Fruit fly (Drosophila melanogaster) whole organism, pupa: Measurements from ENCODE around the gene 4E-T.

Source experiments
- CG10348 ChIP-seq: fragments of 200-800 bp; sonication (Bioruptor generic); IDR thresholded peaks from 2 replicates; pipeline ENCODE4 v1.3.6; 2022; ENCODE audit warnings: missing biosample characterization, missing genetic modification characterization
- CG12605 ChIP-seq: fragments of 200-800 bp; sonication (Bioruptor generic); IDR thresholded peaks from 2 replicates; pipeline ENCODE4 v1.3.6; 2022; ENCODE audit warnings: missing biosample characterization, missing genetic modification characterization
- CG13204 ChIP-seq: fragments of 200-800 bp; sonication (Bioruptor generic); optimal IDR thresholded peaks from 2 replicates; lab custom pipeline; 2018; ENCODE audit warnings: missing biosample characterization, mild to moderate bottlenecking, missing genetic modification characterization, moderate library complexity
- CG14655 ChIP-seq: fragments of 200-800 bp; sonication (Bioruptor generic); optimal IDR thresholded peaks from 3 replicates; lab custom pipeline; 2017; ENCODE audit warnings: mild to moderate bottlenecking, missing biosample characterization, missing genetic modification reagents, missing genetic modification characterization
- CG15710 ChIP-seq: fragments of 200-800 bp; sonication (Bioruptor generic); optimal IDR thresholded peaks from 2 replicates; lab custom pipeline; 2018; ENCODE audit warnings: missing biosample characterization, mild to moderate bottlenecking, missing genetic modification characterization, moderate library complexity
- CG17806 ChIP-seq: fragments of 200-800 bp; sonication (Bioruptor generic); optimal IDR thresholded peaks from 2 replicates; lab custom pipeline; 2018; ENCODE audit warnings: missing biosample characterization, mild to moderate bottlenecking, missing genetic modification characterization, moderate library complexity
- CG32121 ChIP-seq: fragments of 200-800 bp; sonication (Bioruptor generic); IDR thresholded peaks from 2 replicates; pipeline ENCODE4 v1.3.6; 2022; ENCODE audit warnings: missing biosample characterization, missing genetic modification characterization
- CG34367 ChIP-seq: fragments of 200-800 bp; sonication (Bioruptor generic); optimal IDR thresholded peaks from 2 replicates; lab custom pipeline; 2018; ENCODE audit warnings: missing biosample characterization, mild to moderate bottlenecking, missing genetic modification characterization
- CG4496 ChIP-seq: fragments of 200-800 bp; sonication (Bioruptor generic); IDR thresholded peaks from 3 replicates; pipeline ENCODE4 v1.3.6; 2022; ENCODE audit warnings: missing biosample characterization, missing genetic modification characterization
- CG8159 ChIP-seq: fragments of 200-800 bp; sonication (Bioruptor generic); optimal IDR thresholded peaks from 3 replicates; lab custom pipeline; 2018; ENCODE audit warnings: missing biosample characterization, mild to moderate bottlenecking, missing genetic modification characterization, moderate library complexity
- CG9948 ChIP-seq: fragments of 200-800 bp; sonication (Bioruptor generic); optimal IDR thresholded peaks from 2 replicates; lab custom pipeline; 2018; ENCODE audit warnings: missing biosample characterization, mild to moderate bottlenecking, missing genetic modification characterization, moderate library complexity
- D1 ChIP-seq: fragments of 200-800 bp; sonication (Bioruptor generic); optimal IDR thresholded peaks from 2 replicates; lab custom pipeline; 2018; ENCODE audit warnings: missing biosample characterization, mild to moderate bottlenecking, missing genetic modification characterization, moderate library complexity
- EcR ChIP-seq: fragments of 200-800 bp; sonication (Bioruptor generic); optimal IDR thresholded peaks from 3 replicates; lab custom pipeline; 2019; ENCODE audit warnings: missing biosample characterization, missing genetic modification characterization, mild to moderate bottlenecking, moderate library complexity, missing genetic modification reagents
- Ets98B ChIP-seq: fragments of 200-800 bp; sonication (Bioruptor generic); IDR thresholded peaks from 2 replicates; pipeline ENCODE4 v1.3.6; 2022; ENCODE audit warnings: missing biosample characterization, missing genetic modification characterization
- Pif1A ChIP-seq: fragments of 200-800 bp; sonication (Bioruptor generic); optimal IDR thresholded peaks from 3 replicates; lab custom pipeline; 2016; ENCODE audit warnings: missing biosample characterization, missing genetic modification characterization
- Pif1B ChIP-seq: fragments of 200-800 bp; sonication (Bioruptor generic); optimal IDR thresholded peaks from 3 replicates; lab custom pipeline; 2016; ENCODE audit warnings: missing biosample characterization, missing genetic modification characterization
- Snoo ChIP-seq: fragments of 200-800 bp; sonication (Bioruptor generic); optimal IDR thresholded peaks from 3 replicates; lab custom pipeline; 2017; ENCODE audit warnings: missing biosample characterization, mild to moderate bottlenecking, missing genetic modification characterization, inconsistent platforms
- fd96Ca ChIP-seq: fragments of 200-800 bp; sonication (Bioruptor generic); IDR thresholded peaks from 3 replicates; pipeline ENCODE4 v1.3.6; 2022; ENCODE audit warnings: missing biosample characterization, missing genetic modification characterization
- gl ChIP-seq: fragments of 200-800 bp; sonication (Bioruptor generic); optimal IDR thresholded peaks from 2 replicates; lab custom pipeline; 2018; ENCODE audit warnings: missing biosample characterization, mild to moderate bottlenecking, missing genetic modification characterization
- rn ChIP-seq: fragments of 200-800 bp; sonication (Bioruptor generic); IDR thresholded peaks from 2 replicates; pipeline ENCODE4 v1.3.6; 2022; ENCODE audit warnings: missing biosample characterization, missing genetic modification characterization

Gene 4E-T

DNA sequence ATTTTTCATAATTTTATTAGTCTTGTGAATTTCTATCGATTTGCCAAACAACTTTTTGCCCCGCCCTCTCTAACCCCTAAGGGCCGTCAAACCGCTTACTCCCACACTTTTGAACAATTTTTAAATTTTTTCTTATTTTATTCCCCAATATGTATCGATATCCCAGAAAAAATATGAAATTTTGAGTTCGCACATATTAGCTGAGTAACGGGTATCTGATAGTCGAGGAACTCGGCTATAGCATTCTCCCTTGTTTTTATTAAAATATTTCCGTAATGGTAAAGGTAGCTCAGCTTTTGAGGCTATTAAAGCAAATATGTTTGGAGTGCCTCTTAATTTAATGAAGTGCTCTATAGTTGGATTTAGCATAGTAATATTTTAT is 22.3 kb upstream of the 4E-T start:
- TF ChIP-seq CG14655 (GFP tag; lab: Kevin White, UChicago), result no peak
- peak; percentile 53 for TF ChIP-seq D1 (tag; lab: Kevin White, UChicago)

DNA sequence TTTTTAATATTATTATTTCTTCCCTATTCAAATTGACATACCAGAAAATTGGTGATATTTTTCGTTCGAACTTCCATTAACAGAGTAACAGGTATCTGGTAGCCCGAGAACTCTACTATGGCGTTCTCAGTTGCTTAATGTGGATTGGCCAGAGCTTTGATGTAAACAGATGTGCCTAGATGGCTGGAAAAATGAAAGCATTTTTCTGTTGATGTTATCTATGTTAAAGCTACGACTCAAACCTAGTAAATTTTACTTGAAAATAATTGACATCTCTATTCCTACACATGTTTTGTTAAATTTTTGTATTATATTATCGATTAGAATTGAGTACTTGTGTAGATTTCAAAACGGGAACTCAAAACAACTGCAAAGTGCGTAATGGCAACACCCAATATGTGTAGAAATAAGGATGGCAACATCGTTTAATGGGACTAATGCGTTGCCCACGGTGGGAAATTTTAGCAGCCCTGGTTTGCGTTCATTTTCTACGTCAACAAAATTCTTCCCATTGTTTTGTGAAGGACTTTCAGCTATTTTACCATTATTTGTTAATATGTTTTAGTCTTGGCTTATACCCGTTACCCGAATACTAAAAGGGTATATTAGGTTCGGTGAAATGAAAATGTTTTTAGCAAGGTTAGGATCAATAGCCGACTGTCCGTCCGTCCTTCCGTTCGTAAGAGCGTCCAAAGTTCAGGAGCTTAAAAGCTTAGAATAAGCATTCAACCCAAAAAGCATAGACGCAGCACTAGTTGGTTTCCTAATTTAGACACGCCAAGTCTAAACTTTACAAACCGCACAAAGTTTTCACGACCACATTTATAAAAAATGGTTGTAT is 21.7 kb upstream of the 4E-T start:
- TF ChIP-seq Pif1A (GFP tag; lab: Kevin White, UChicago), result peak; percentile 25
- TF ChIP-seq CG4496 (GFP tag; lab: Robert Waterston, UW), result no peak
- TF ChIP-seq, all 21 proteins: peak for 1

DNA sequence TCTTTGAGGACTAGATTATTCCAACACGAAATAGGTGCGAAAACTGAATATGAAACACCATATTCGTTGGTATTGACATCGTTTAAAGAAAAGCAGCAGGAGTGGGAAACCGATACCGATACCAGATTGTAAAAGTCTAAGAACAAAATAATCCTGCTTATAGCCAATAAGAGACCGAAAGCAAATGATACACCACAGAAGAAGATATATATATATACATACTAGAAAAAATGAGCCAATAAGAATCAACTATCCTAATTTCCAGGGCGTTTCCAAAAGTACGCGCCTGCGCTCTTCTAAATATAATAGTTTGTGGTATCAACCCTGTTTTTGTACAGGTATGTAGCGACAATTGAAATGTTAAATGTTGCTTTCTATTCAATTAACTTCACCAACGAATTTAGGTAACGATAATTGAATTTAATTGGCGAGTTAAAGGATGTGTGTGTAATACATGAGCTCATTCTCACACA is 20.3 kb upstream of the 4E-T start, which contains the start of gene fuss:
Gene fuss, minus strand, starts transcription at position 51 of the 473 bp plus-strand sequence.
- no peak for TF ChIP-seq CG10348
- no peak for TF ChIP-seq CG4496 (GFP tag; lab: Robert Waterston, UW)
- TF ChIP-seq CG17806 (tag; lab: Kevin White, UChicago), result no peak
- TF ChIP-seq rn (GFP tag; lab: Robert Waterston, UW), result no peak
- TF ChIP-seq gl (tag; lab: Kevin White, UChicago), result no peak
- TF ChIP-seq, all 21 proteins: peak for 0

DNA sequence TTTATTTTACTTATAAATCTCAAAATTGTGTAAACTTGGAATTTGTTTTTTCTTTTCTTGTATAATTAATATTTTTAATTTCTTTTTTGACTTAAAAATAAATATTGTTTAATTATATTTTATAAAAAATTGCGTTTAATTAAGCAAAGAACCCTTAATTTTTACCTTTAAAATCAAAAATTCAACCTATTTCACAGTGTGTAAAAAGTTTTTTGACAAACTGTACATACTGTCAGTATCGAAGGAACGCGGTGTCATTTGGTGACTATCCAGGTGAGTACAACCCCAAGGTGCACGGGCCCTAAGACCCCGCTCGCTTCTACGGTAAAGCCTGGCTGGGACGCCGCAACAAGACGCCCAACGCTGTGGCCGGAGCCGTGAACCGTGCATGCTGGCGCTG is 18.4 kb upstream of the 4E-T start:
- TF ChIP-seq rn (GFP tag; lab: Robert Waterston, UW) (no peak), D1 (tag; lab: Kevin White, UChicago) (no peak), fd96Ca (GFP tag; lab: Robert Waterston, UW) (no peak), EcR (GFP tag; lab: Kevin White, UChicago) (no peak), gl (tag; lab: Kevin White, UChicago) (no peak), CG13204 (GFP tag; lab: Kevin White, UChicago) (no peak), CG14655 (GFP tag; lab: Kevin White, UChicago) (no peak), Snoo (tag; lab: Kevin White, UChicago) (no peak), CG32121 (GFP tag; lab: Robert Waterston, UW) (no peak), CG4496 (GFP tag; lab: Robert Waterston, UW) (no peak), CG12605 (GFP tag; lab: Robert Waterston, UW) (no peak), CG9948 (tag; lab: Kevin White, UChicago) (no peak), CG34367 (tag; lab: Kevin White, UChicago) (no peak), Pif1B (GFP tag; lab: Kevin White, UChicago) (no peak), Ets98B (GFP tag; lab: Robert Waterston, UW) (no peak), CG15710 (tag; lab: Kevin White, UChicago) (no peak)

DNA sequence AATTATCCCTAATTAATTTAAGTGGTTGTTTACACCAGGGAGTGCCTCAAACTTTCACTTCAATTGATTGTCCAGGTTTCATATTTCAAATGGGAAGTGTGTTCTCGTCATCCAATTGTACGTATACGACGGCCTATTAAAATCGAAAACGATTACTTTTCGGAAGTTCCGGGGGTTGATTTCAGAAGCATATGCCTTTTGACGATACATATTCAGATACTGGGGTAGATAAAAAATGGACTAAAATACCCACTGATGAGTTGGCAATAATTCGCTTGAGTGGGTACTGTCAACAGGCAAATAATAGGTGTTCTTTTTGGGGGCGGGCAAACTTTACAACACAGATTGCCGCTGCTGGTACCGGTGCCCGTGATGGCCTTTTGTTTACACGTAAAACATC is 16.4 kb upstream of the 4E-T start:
- TF ChIP-seq fd96Ca (GFP tag; lab: Robert Waterston, UW) (no peak), CG4496 (GFP tag; lab: Robert Waterston, UW) (no peak), EcR (GFP tag; lab: Kevin White, UChicago) (no peak), D1 (tag; lab: Kevin White, UChicago) (no peak)
- TF ChIP-seq, all 21 proteins: peak for 0

DNA sequence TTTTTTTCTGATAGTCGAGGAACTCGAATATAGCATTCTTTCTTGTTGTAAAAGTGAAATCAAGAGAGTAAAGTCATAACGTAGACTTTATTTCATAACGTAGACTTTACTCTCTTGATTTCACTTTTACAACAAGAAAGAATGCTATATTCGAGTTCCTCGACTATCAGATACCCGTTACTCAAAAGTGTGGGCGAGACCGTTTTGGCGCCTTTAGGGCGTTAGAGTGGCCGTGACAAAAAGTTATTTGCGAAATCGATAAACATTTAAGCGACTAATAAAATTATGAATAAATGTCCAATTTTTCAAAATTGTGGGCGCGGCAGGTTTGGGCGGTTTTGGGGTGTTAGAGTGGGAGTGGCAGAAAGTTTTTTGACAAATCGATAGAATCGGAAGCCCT is 12.9 kb upstream of the 4E-T start:
- TF ChIP-seq CG4496 (GFP tag; lab: Robert Waterston, UW) (no peak), gl (tag; lab: Kevin White, UChicago) (no peak), Pif1A (GFP tag; lab: Kevin White, UChicago) (no peak), EcR (GFP tag; lab: Kevin White, UChicago) (no peak), CG8159 (tag; lab: Kevin White, UChicago) (no peak), Ets98B (GFP tag; lab: Robert Waterston, UW) (no peak), fd96Ca (GFP tag; lab: Robert Waterston, UW) (no peak)

DNA sequence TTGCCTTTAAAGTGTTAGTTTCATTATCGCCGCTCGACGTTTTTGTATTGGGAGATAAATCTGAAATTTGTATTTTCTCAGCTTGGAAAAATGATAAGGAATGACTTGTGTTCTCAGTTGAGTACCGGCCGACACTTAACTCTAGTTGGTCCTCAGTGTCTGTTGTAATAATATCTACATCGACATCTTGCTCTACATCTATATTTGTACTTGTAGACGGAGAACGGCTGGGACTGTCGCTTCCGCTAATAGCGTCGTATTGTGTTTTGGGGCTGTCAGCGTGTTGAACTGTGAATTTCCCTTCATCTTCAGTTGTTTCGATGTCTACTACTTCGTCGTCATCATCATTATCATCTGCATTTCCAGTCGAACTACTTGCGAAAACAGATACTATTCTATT is 5.5 kb upstream of the 4E-T start:
- TF ChIP-seq fd96Ca (GFP tag; lab: Robert Waterston, UW), result no peak
- TF ChIP-seq Ets98B (GFP tag; lab: Robert Waterston, UW), result no peak
- TF ChIP-seq CG13204 (GFP tag; lab: Kevin White, UChicago), result no peak
- TF ChIP-seq CG12605 (GFP tag; lab: Robert Waterston, UW), result no peak
- no peak for TF ChIP-seq rn (GFP tag; lab: Robert Waterston, UW)
- TF ChIP-seq CG10348, result no peak
- TF ChIP-seq Snoo (tag; lab: Kevin White, UChicago), result no peak
- no peak for TF ChIP-seq CG17806 (tag; lab: Kevin White, UChicago)
- TF ChIP-seq CG8159 (tag; lab: Kevin White, UChicago), result no peak
- TF ChIP-seq CG15710 (tag; lab: Kevin White, UChicago), result no peak
- no peak for TF ChIP-seq CG14655 (GFP tag; lab: Kevin White, UChicago)
- TF ChIP-seq gl (tag; lab: Kevin White, UChicago), result no peak
- TF ChIP-seq Pif1A (GFP tag; lab: Kevin White, UChicago), result no peak
- TF ChIP-seq D1 (tag; lab: Kevin White, UChicago), result no peak
- TF ChIP-seq EcR (GFP tag; lab: Kevin White, UChicago), result no peak
- TF ChIP-seq CG34367 (tag; lab: Kevin White, UChicago), result no peak
